Worm (Caenorhabditis elegans) whole organism, late embryonic: ENCODE results near the gene sma-2.

Experiments
- C38D4.7 ChIP-seq: fragments of 200-800 bp; sonication (Bioruptor generic); optimal IDR thresholded peaks from 2 replicates; lab custom pipeline; 2018; ENCODE audit warnings: mild to moderate bottlenecking, missing genetic modification characterization, moderate library complexity, missing compliant biosample characterization
- Y22D7AL.16 ChIP-seq: sonication (generic microtip); optimal IDR thresholded peaks from 2 replicates; lab custom pipeline; 2016; ENCODE audit warnings: missing genetic modification characterization, missing compliant biosample characterization
- ahr-1 ChIP-seq: sonication (generic microtip); optimal IDR thresholded peaks from 2 replicates; lab custom pipeline; 2016; ENCODE audit warnings: missing genetic modification characterization, missing compliant biosample characterization
- ceh-14 ChIP-seq: sonication (generic microtip); optimal IDR thresholded peaks from 2 replicates; lab custom pipeline; 2016; ENCODE audit warnings: missing genotype, missing genetic modification characterization, missing compliant biosample characterization
- ceh-19 ChIP-seq: fragments of 200-800 bp; sonication (Bioruptor generic); optimal IDR thresholded peaks from 2 replicates; lab custom pipeline; 2018; ENCODE audit warnings: mild to moderate bottlenecking, missing genetic modification characterization, missing compliant biosample characterization
- ceh-24 ChIP-seq: sonication (generic microtip); optimal IDR thresholded peaks from 2 replicates; lab custom pipeline; 2016; ENCODE audit warnings: mild to moderate bottlenecking, missing genetic modification characterization, missing compliant biosample characterization
- ceh-31 ChIP-seq: sonication (generic microtip); optimal IDR thresholded peaks from 2 replicates; lab custom pipeline; 2016; ENCODE audit warnings: missing genetic modification characterization, missing compliant biosample characterization
- ceh-45 ChIP-seq: fragments of 200-800 bp; sonication (Bioruptor generic); IDR thresholded peaks from 2 replicates; pipeline ENCODE4 v1.3.6; 2022; ENCODE audit warnings: missing genetic modification reagents, missing genetic modification characterization, missing compliant biosample characterization
- ceh-48 ChIP-seq: sonication (generic microtip); optimal IDR thresholded peaks from 2 replicates; lab custom pipeline; 2016; ENCODE audit warnings: missing genetic modification characterization, inconsistent platforms, missing compliant biosample characterization
- ceh-6 ChIP-seq: fragments of 200-800 bp; sonication (Bioruptor generic); optimal IDR thresholded peaks from 2 replicates; lab custom pipeline; 2018; ENCODE audit warnings: mild to moderate bottlenecking, missing genetic modification characterization, missing compliant biosample characterization
- che-1 ChIP-seq: sonication (generic microtip); optimal IDR thresholded peaks from 2 replicates; lab custom pipeline; 2016; ENCODE audit warnings: mild to moderate bottlenecking, missing genetic modification characterization, missing compliant biosample characterization
- elt-2 ChIP-seq: sonication (generic microtip); optimal IDR thresholded peaks from 2 replicates; lab custom pipeline; 2016; ENCODE audit warnings: missing genetic modification reagents, missing genetic modification characterization, missing compliant biosample characterization
- elt-4 ChIP-seq: sonication (generic microtip); optimal IDR thresholded peaks from 2 replicates; lab custom pipeline; 2016; ENCODE audit warnings: missing genetic modification characterization, missing compliant biosample characterization
- ets-4 ChIP-seq: sonication (generic microtip); optimal IDR thresholded peaks from 2 replicates; lab custom pipeline; 2016; ENCODE audit warnings: missing genetic modification characterization, missing compliant biosample characterization
- eyg-1 ChIP-seq: sonication (generic microtip); optimal IDR thresholded peaks from 2 replicates; lab custom pipeline; 2016; ENCODE audit warnings: missing genotype, missing genetic modification characterization, missing compliant biosample characterization
- fkh-10 ChIP-seq: fragments of 150-350 bp; optimal IDR thresholded peaks from 2 replicates; lab custom pipeline; 2014; ENCODE audit warnings: missing biosample characterization, missing genetic modification reagents, missing genetic modification characterization
- gmeb-2 ChIP-seq: sonication (generic microtip); optimal IDR thresholded peaks from 2 replicates; lab custom pipeline; 2016; ENCODE audit warnings: missing genetic modification characterization, inconsistent platforms, missing compliant biosample characterization
- hlh-13 ChIP-seq: fragments of 200-800 bp; sonication (Bioruptor generic); optimal IDR thresholded peaks from 2 replicates; lab custom pipeline; 2018; ENCODE audit warnings: mild to moderate bottlenecking, missing genetic modification characterization, missing compliant biosample characterization
- hlh-8 ChIP-seq: sonication (generic microtip); optimal IDR thresholded peaks from 2 replicates; lab custom pipeline; 2016; ENCODE audit warnings: missing genotype, missing genetic modification characterization, missing compliant biosample characterization
- nfya-1 ChIP-seq: sonication (generic microtip); optimal IDR thresholded peaks from 2 replicates; lab custom pipeline; 2017; ENCODE audit warnings: missing genetic modification characterization, mild to moderate bottlenecking, missing compliant biosample characterization, antibody characterized with exemption, moderate library complexity
- nhr-11 ChIP-seq: fragments of 150-350 bp; optimal IDR thresholded peaks from 2 replicates; lab custom pipeline; 2014; ENCODE audit warnings: missing biosample characterization, missing genetic modification characterization
- nhr-232 ChIP-seq: sonication (generic microtip); optimal IDR thresholded peaks from 2 replicates; lab custom pipeline; 2016; ENCODE audit warnings: missing genetic modification characterization, missing compliant biosample characterization
- npax-4 ChIP-seq: sonication (generic microtip); optimal IDR thresholded peaks from 2 replicates; lab custom pipeline; 2016; ENCODE audit warnings: missing genetic modification characterization, missing compliant biosample characterization
- odd-2 ChIP-seq: sonication (generic microtip); optimal IDR thresholded peaks from 2 replicates; lab custom pipeline; 2017; ENCODE audit warnings: antibody characterized with exemption, mild to moderate bottlenecking, missing genetic modification characterization, missing compliant biosample characterization
- pat-9 ChIP-seq: fragments of 200-800 bp; sonication (Bioruptor generic); optimal IDR thresholded peaks from 2 replicates; lab custom pipeline; 2018; ENCODE audit warnings: mild to moderate bottlenecking, missing genetic modification characterization, moderate library complexity, missing compliant biosample characterization
- pax-1 ChIP-seq: fragments of 150-350 bp; optimal IDR thresholded peaks from 2 replicates; lab custom pipeline; 2014; ENCODE audit warnings: missing biosample characterization, missing genetic modification characterization
- pha-2 ChIP-seq: sonication (generic microtip); optimal IDR thresholded peaks from 2 replicates; lab custom pipeline; 2017; ENCODE audit warnings: mild to moderate bottlenecking, missing genetic modification characterization, missing compliant biosample characterization
- sox-4 ChIP-seq: sonication (generic microtip); optimal IDR thresholded peaks from 2 replicates; lab custom pipeline; 2017; ENCODE audit warnings: mild to moderate bottlenecking, missing genetic modification characterization, inconsistent platforms, missing compliant biosample characterization
- tbx-2 ChIP-seq: sonication (generic microtip); optimal IDR thresholded peaks from 2 replicates; lab custom pipeline; 2016; ENCODE audit warnings: missing genetic modification characterization, missing compliant biosample characterization
- tbx-7 ChIP-seq: sonication (generic microtip); optimal IDR thresholded peaks from 2 replicates; lab custom pipeline; 2016; ENCODE audit warnings: missing genotype, missing genetic modification characterization, missing compliant biosample characterization
- ttx-3 ChIP-seq: sonication (generic microtip); optimal IDR thresholded peaks from 2 replicates; lab custom pipeline; 2016; ENCODE audit warnings: missing genetic modification reagents, missing genetic modification characterization, missing compliant biosample characterization
- unc-3 ChIP-seq, 2 experiments: fragments of 200-800 bp in 1 of 2; sonication (Bioruptor generic) in 1 of 2; sonication (generic microtip) in 1 of 2; conservative IDR thresholded peaks in 1 of 2; optimal IDR thresholded peaks in 1 of 2; 2 replicates each; pipeline versions ENCODE4 v1.3.6 to Lab custom; 2016 to 2022; ENCODE audit warnings: missing compliant biosample characterization in 2 of 2, missing genetic modification characterization in 2 of 2, missing genetic modification reagents in 1 of 2
- unc-42 ChIP-seq: sonication (generic microtip); optimal IDR thresholded peaks from 2 replicates; lab custom pipeline; 2016; ENCODE audit warnings: missing genotype, missing genetic modification characterization, missing compliant biosample characterization
- unc-86 ChIP-seq: sonication (generic microtip); optimal IDR thresholded peaks from 2 replicates; lab custom pipeline; 2016; ENCODE audit warnings: missing genetic modification characterization, missing compliant biosample characterization

Gene sma-2

DNA sequence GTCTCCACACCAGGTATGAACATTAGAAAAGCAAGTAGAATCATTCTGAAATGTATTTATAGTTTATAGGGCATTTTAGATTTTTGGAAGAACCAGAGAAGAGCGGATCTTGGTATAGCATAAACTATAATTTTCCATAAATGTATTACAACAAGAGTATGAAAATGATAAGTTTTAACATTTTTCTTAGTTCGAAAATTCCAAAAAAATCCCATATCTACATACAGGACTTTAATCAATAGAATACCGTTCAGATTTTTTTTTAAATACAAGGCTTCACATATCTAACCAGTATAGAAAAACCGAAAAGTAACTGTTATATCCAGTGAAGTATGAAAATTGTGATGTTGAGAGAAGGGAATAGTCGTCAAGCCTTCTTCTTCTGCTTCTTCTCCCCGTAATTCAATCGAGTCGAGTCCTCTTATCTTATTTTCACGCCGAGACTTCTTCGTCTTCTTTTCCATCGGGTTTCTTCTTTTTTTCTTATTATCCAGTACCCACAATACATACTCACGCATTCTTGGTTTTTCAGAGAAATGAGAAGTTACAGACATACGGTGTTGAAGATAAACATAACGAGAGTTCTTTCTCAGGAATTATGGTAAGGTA is 5.6 kb upstream of the sma-2 start, which contains the start of gene ZK370.6:
Gene ZK370.6, minus strand, starts transcription at position 51 of the 609 bp plus-strand sequence.
- TF ChIP-seq unc-42 (tag; lab: Kevin White, UChicago) (peak; percentile 91), npax-4 (no peak)

ce11 chrIII:8744765-8745164 is 4.7 kb upstream of the sma-2 start:
- TF ChIP-seq gmeb-2 (tag; lab: Kevin White, UChicago): no peak
- TF ChIP-seq nhr-232: no peak
- no peak for TF ChIP-seq ceh-14 (tag; lab: Kevin White, UChicago)
- no peak for TF ChIP-seq npax-4
- TF ChIP-seq elt-2 (tag; lab: Kevin White, UChicago): no peak
- TF ChIP-seq odd-2 (tag; lab: Kevin White, UChicago): no peak
- TF ChIP-seq ceh-45 (GFP tag; lab: Robert Waterston, UW): no peak
- no peak for TF ChIP-seq sox-4
- no peak for TF ChIP-seq eyg-1 (tag; lab: Kevin White, UChicago)
- TF ChIP-seq unc-42 (tag; lab: Kevin White, UChicago): no peak
- TF ChIP-seq pha-2 (tag; lab: Kevin White, UChicago): no peak
- no peak for TF ChIP-seq ceh-6 (GFP tag; lab: Kevin White, UChicago)
- TF ChIP-seq ahr-1 (tag; lab: Kevin White, UChicago): no peak
- no peak for TF ChIP-seq nhr-11
- TF ChIP-seq unc-3 (GFP tag; conservative IDR thresholded peaks at IDR 0.05; lab: Robert Waterston, UW): no peak
- no peak for TF ChIP-seq unc-3 (tag; optimal IDR thresholded peaks at IDR 0.05; lab: Kevin White, UChicago)
- TF ChIP-seq che-1 (tag; lab: Kevin White, UChicago): no peak

ce11 chrIII:8745214-8745613 is 4.3 kb upstream of the sma-2 start:
- TF ChIP-seq pax-1: no peak
- TF ChIP-seq sox-4: no peak
- no peak for TF ChIP-seq elt-2 (tag; lab: Kevin White, UChicago)
- TF ChIP-seq unc-42 (tag; lab: Kevin White, UChicago): no peak
- TF ChIP-seq ceh-24 (tag; lab: Kevin White, UChicago): no peak
- TF ChIP-seq ceh-19 (GFP tag; lab: Kevin White, UChicago): no peak

ce11 chrIII:8748620-8749019 is 860 bp upstream of the sma-2 start:
- TF ChIP-seq elt-2 (tag; lab: Kevin White, UChicago) (peak; percentile 75), hlh-13 (GFP tag; lab: Kevin White, UChicago) (no peak)

ce11 chrIII:8750606-8751005 is 1.1 kb downstream of the sma-2 start, which contains the start of gene ugtp-1:
Gene ugtp-1, minus strand, starts transcription at chrIII:8750706.
- TF ChIP-seq C38D4.7 (GFP tag; lab: Kevin White, UChicago): no peak
- no peak for TF ChIP-seq tbx-7 (tag; lab: Kevin White, UChicago)
- TF ChIP-seq ets-4 (tag; lab: Kevin White, UChicago): no peak
- no peak for TF ChIP-seq pat-9 (tag; lab: Kevin White, UChicago)
- no peak for TF ChIP-seq nfya-1 (tag; lab: Kevin White, UChicago)
- TF ChIP-seq ceh-31 (tag; lab: Kevin White, UChicago): no peak
- TF ChIP-seq hlh-8 (tag; lab: Kevin White, UChicago): no peak
- TF ChIP-seq ceh-48 (tag; lab: Kevin White, UChicago): no peak
- no peak for TF ChIP-seq Y22D7AL.16 (tag; lab: Kevin White, UChicago)
- TF ChIP-seq che-1 (tag; lab: Kevin White, UChicago): no peak
- TF ChIP-seq ttx-3 (tag; lab: Kevin White, UChicago): no peak
- no peak for TF ChIP-seq tbx-2
- TF ChIP-seq elt-4 (tag; lab: Kevin White, UChicago): no peak
- TF ChIP-seq ahr-1 (tag; lab: Kevin White, UChicago): no peak
- no peak for TF ChIP-seq nhr-232
- no peak for TF ChIP-seq unc-3 (GFP tag; conservative IDR thresholded peaks at IDR 0.05; lab: Robert Waterston, UW)
- no peak for TF ChIP-seq unc-3 (tag; optimal IDR thresholded peaks at IDR 0.05; lab: Kevin White, UChicago)
- no peak for TF ChIP-seq elt-2 (tag; lab: Kevin White, UChicago)
- no peak for TF ChIP-seq fkh-10 (GFP tag; lab: Kevin White, UChicago)
- no peak for TF ChIP-seq unc-86 (tag; lab: Kevin White, UChicago)
